Fruit fly (Drosophila melanogaster) whole organism, embryonic: Measurements from ENCODE around the gene CG6432.

ENCODE experiments used
- Abd-B ChIP-seq: fragments of 200-800 bp; sonication (Bioruptor generic); optimal IDR thresholded peaks from 2 replicates; lab custom pipeline; 2018; ENCODE audit warnings: missing biosample characterization, mild to moderate bottlenecking, missing genetic modification characterization, moderate library complexity
- B-H2 ChIP-seq: fragments of 200-800 bp; sonication (Bioruptor generic); optimal IDR thresholded peaks from 2 replicates; lab custom pipeline; 2018; ENCODE audit warnings: missing biosample characterization, mild to moderate bottlenecking, missing genetic modification characterization
- Blimp-1 ChIP-seq: fragments of 200-800 bp; sonication (Bioruptor generic); optimal IDR thresholded peaks from 3 replicates; lab custom pipeline; 2018; ENCODE audit warnings: missing biosample characterization, missing genetic modification characterization, mild to moderate bottlenecking, moderate library complexity, missing genetic modification reagents
- CG10979 ChIP-seq: fragments of 200-800 bp; sonication (Bioruptor generic); optimal IDR thresholded peaks from 2 replicates; lab custom pipeline; 2018; ENCODE audit warnings: missing biosample characterization, mild to moderate bottlenecking, missing genetic modification characterization, moderate library complexity
- CG11456 ChIP-seq: fragments of 200-800 bp; sonication (Bioruptor generic); IDR thresholded peaks from 3 replicates; pipeline ENCODE4 v1.3.6; 2022; ENCODE audit warnings: missing biosample characterization, missing genetic modification characterization
- CG12104 ChIP-seq: fragments of 200-800 bp; sonication (Bioruptor generic); optimal IDR thresholded peaks from 3 replicates; lab custom pipeline; 2016; ENCODE audit warnings: missing biosample characterization, missing genetic modification characterization
- CG14441 ChIP-seq: fragments of 200-800 bp; sonication (Bioruptor generic); IDR thresholded peaks from 2 replicates; pipeline ENCODE4 v1.3.6; 2022; ENCODE audit warnings: missing biosample characterization, missing genetic modification characterization
- CG15601 ChIP-seq: fragments of 200-800 bp; sonication (Bioruptor generic); optimal IDR thresholded peaks from 3 replicates; lab custom pipeline; 2019; ENCODE audit warnings: missing biosample characterization, mild to moderate bottlenecking, missing genetic modification characterization, moderate library complexity
- CG17612 ChIP-seq: fragments of 200-800 bp; sonication (Bioruptor generic); IDR thresholded peaks from 2 replicates; pipeline ENCODE4 v1.3.6; 2022; ENCODE audit warnings: missing biosample characterization, missing genetic modification characterization
- CG18599 ChIP-seq: fragments of 200-800 bp; sonication (Bioruptor generic); optimal IDR thresholded peaks from 3 replicates; lab custom pipeline; 2017; ENCODE audit warnings: missing biosample characterization, missing genetic modification characterization, mild to moderate bottlenecking, moderate library complexity, missing genetic modification reagents
- CG2712 ChIP-seq: fragments of 200-800 bp; optimal IDR thresholded peaks from 3 replicates; lab custom pipeline; 2019; ENCODE audit warnings: missing biosample characterization, mild to moderate bottlenecking, missing genetic modification characterization, moderate library complexity
- CG32772 ChIP-seq: fragments of 200-800 bp; sonication (Bioruptor generic); IDR thresholded peaks from 2 replicates; pipeline ENCODE4 v1.3.6; 2022; ENCODE audit warnings: missing biosample characterization, missing genetic modification characterization
- CG34224 ChIP-seq: fragments of 200-800 bp; sonication (Bioruptor generic); IDR thresholded peaks from 3 replicates; pipeline ENCODE4 v1.3.6; 2022; ENCODE audit warnings: missing biosample characterization, missing genetic modification characterization; ENCODE audit not compliant: partially characterized antibody
- CG3995 ChIP-seq: fragments of 200-800 bp; sonication (Bioruptor generic); optimal IDR thresholded peaks from 3 replicates; lab custom pipeline; 2016; ENCODE audit warnings: missing biosample characterization, missing genetic modification characterization
- CG4328 ChIP-seq: fragments of 200-800 bp; sonication (Bioruptor generic); optimal IDR thresholded peaks from 3 replicates; lab custom pipeline; 2017; ENCODE audit warnings: missing biosample characterization, missing genetic modification reagents, missing genetic modification characterization
- CG4707 ChIP-seq: fragments of 200-800 bp; sonication (Bioruptor generic); optimal IDR thresholded peaks from 2 replicates; lab custom pipeline; 2018; ENCODE audit warnings: missing biosample characterization, mild to moderate bottlenecking, missing genetic modification characterization, moderate library complexity
- CG4730 ChIP-seq: fragments of 200-800 bp; sonication (Bioruptor generic); IDR thresholded peaks from 2 replicates; pipeline ENCODE4 v1.3.6; 2022; ENCODE audit warnings: missing biosample characterization, missing genetic modification characterization
- CG6254 ChIP-seq: fragments of 200-800 bp; sonication (Bioruptor generic); optimal IDR thresholded peaks from 3 replicates; lab custom pipeline; 2017; ENCODE audit warnings: mild to moderate bottlenecking, missing biosample characterization, missing genetic modification reagents, missing genetic modification characterization
- CG6689 ChIP-seq: fragments of 200-800 bp; sonication (Bioruptor generic); IDR thresholded peaks from 2 replicates; pipeline ENCODE4 v1.3.6; 2022; ENCODE audit warnings: missing biosample characterization, missing genetic modification characterization
- CG8290 ChIP-seq, 3 experiments: fragments of 200-800 bp; sonication (Bioruptor generic); optimal IDR thresholded peaks; 2 replicates each; lab custom pipeline; 2016 to 2019; ENCODE audit warnings: missing biosample characterization in 3 of 3, missing genetic modification characterization in 3 of 3, mild to moderate bottlenecking in 2 of 3, moderate library complexity in 1 of 3
- CTCF ChIP-seq: fragments of 200-800 bp; sonication (Bioruptor generic); optimal IDR thresholded peaks from 2 replicates; lab custom pipeline; 2017; ENCODE audit warnings: missing biosample characterization, mild to moderate bottlenecking, missing genetic modification characterization, moderate library complexity
- Dip3 ChIP-seq: fragments of 200-800 bp; sonication (Bioruptor generic); optimal IDR thresholded peaks from 3 replicates; lab custom pipeline; 2016; ENCODE audit warnings: missing biosample characterization, missing genetic modification characterization
- Dp ChIP-seq: fragments of 200-800 bp; sonication (Bioruptor generic); optimal IDR thresholded peaks from 2 replicates; lab custom pipeline; 2018; ENCODE audit warnings: missing biosample characterization, mild to moderate bottlenecking, missing genetic modification characterization, moderate library complexity
- Drgx ChIP-seq: fragments of 200-800 bp; sonication (Bioruptor generic); IDR thresholded peaks from 2 replicates; pipeline ENCODE4 v1.3.6; 2022; ENCODE audit warnings: missing biosample characterization, missing genetic modification characterization
- E2f2 ChIP-seq: fragments of 200-800 bp; sonication (Bioruptor generic); IDR thresholded peaks from 2 replicates; pipeline ENCODE4 v1.3.6; 2022; ENCODE audit warnings: missing biosample characterization, missing genetic modification characterization
- HLH4C ChIP-seq: fragments of 200-800 bp; sonication (Bioruptor generic); IDR thresholded peaks from 3 replicates; pipeline ENCODE4 v1.3.6; 2022; ENCODE audit warnings: missing biosample characterization, missing genetic modification characterization; ENCODE audit not compliant: partially characterized antibody
- HLHmδ ChIP-seq: fragments of 200-800 bp; sonication (Bioruptor generic); optimal IDR thresholded peaks from 2 replicates; lab custom pipeline; 2018; ENCODE audit warnings: missing biosample characterization, mild to moderate bottlenecking, missing genetic modification characterization, moderate library complexity
- Lpt ChIP-seq: fragments of >200 bp; optimal IDR thresholded peaks from 2 replicates; lab custom pipeline; 2018; ENCODE audit warnings: missing biosample characterization, missing genetic modification characterization
- Sin3A ChIP-seq: fragments of >200 bp; optimal IDR thresholded peaks from 2 replicates; lab custom pipeline; 2018
- Xbp1 ChIP-seq: fragments of 200-800 bp; sonication (Bioruptor generic); optimal IDR thresholded peaks from 3 replicates; lab custom pipeline; 2016; ENCODE audit warnings: missing biosample characterization, mild to moderate bottlenecking, missing genetic modification characterization
- Xrp1 ChIP-seq: fragments of 200-800 bp; sonication (Bioruptor generic); IDR thresholded peaks from 2 replicates; pipeline ENCODE4 v1.3.6; 2022; ENCODE audit warnings: missing biosample characterization, missing genetic modification characterization
- YL-1 ChIP-seq: fragments of 200-800 bp; sonication (Bioruptor generic); optimal IDR thresholded peaks from 3 replicates; lab custom pipeline; 2017; ENCODE audit warnings: missing biosample characterization, mild to moderate bottlenecking, missing genetic modification characterization
- btn ChIP-seq: fragments of 200-800 bp; sonication (Bioruptor generic); optimal IDR thresholded peaks from 2 replicates; lab custom pipeline; 2016; ENCODE audit warnings: missing biosample characterization, missing genetic modification characterization
- caup ChIP-seq: fragments of 200-800 bp; sonication (Bioruptor generic); optimal IDR thresholded peaks from 3 replicates; lab custom pipeline; 2017; ENCODE audit warnings: missing biosample characterization, mild to moderate bottlenecking, missing genetic modification characterization, moderate library complexity; ENCODE audit not compliant: severe bottlenecking
- croc ChIP-seq: fragments of 200-800 bp; sonication (Bioruptor generic); conservative IDR thresholded peaks from 3 replicates; pipeline ENCODE4 v1.3.6; 2022; ENCODE audit warnings: missing biosample characterization, missing genetic modification characterization
- danr ChIP-seq: fragments of 200-800 bp; sonication (Bioruptor generic); IDR thresholded peaks from 2 replicates; pipeline ENCODE4 v1.3.6; 2022; ENCODE audit warnings: missing biosample characterization, missing genetic modification characterization
- fru ChIP-seq: fragments of >200 bp; optimal IDR thresholded peaks from 2 replicates; lab custom pipeline; 2017
- gsb ChIP-seq: fragments of 200-800 bp; sonication (Bioruptor generic); IDR thresholded peaks from 2 replicates; pipeline ENCODE4 v1.3.6; 2022; ENCODE audit warnings: missing biosample characterization, missing genetic modification characterization
- h ChIP-seq: fragments of >200 bp; optimal IDR thresholded peaks from 2 replicates; lab custom pipeline; 2017
- her ChIP-seq: fragments of 200-800 bp; sonication (Bioruptor generic); optimal IDR thresholded peaks from 2 replicates; lab custom pipeline; 2016; ENCODE audit warnings: missing biosample characterization, missing genetic modification characterization
- nmo ChIP-seq: fragments of 200-800 bp; sonication (Bioruptor generic); optimal IDR thresholded peaks from 2 replicates; lab custom pipeline; 2018; ENCODE audit warnings: missing biosample characterization, mild to moderate bottlenecking, missing genetic modification characterization, moderate library complexity
- onecut ChIP-seq: fragments of 200-800 bp; sonication (Bioruptor generic); IDR thresholded peaks from 2 replicates; pipeline ENCODE4 v1.3.6; 2022; ENCODE audit warnings: missing biosample characterization, missing genetic modification characterization
- repo ChIP-seq: fragments of 200-800 bp; sonication (Bioruptor generic); optimal IDR thresholded peaks from 2 replicates; lab custom pipeline; 2016; ENCODE audit warnings: missing biosample characterization, missing genetic modification characterization
- run ChIP-seq: fragments of 200-800 bp; sonication (Bioruptor generic); optimal IDR thresholded peaks from 3 replicates; lab custom pipeline; 2018; ENCODE audit warnings: missing biosample characterization, mild to moderate bottlenecking, missing genetic modification characterization
- schlank ChIP-seq: fragments of 200-800 bp; sonication (Bioruptor generic); optimal IDR thresholded peaks from 2 replicates; lab custom pipeline; 2018; ENCODE audit warnings: missing biosample characterization, mild to moderate bottlenecking, missing genetic modification characterization
- sim ChIP-seq: fragments of 200-800 bp; sonication (Bioruptor generic); IDR thresholded peaks from 2 replicates; pipeline ENCODE4 v1.3.6; 2022; ENCODE audit warnings: missing biosample characterization, missing genetic modification characterization
- tin ChIP-seq: fragments of 200-800 bp; sonication (Bioruptor generic); optimal IDR thresholded peaks from 3 replicates; lab custom pipeline; 2016; ENCODE audit warnings: missing biosample characterization, missing genetic modification characterization
- wdn ChIP-seq: fragments of 200-800 bp; sonication (Bioruptor generic); IDR thresholded peaks from 2 replicates; pipeline ENCODE4 v1.3.6; 2022; ENCODE audit warnings: missing biosample characterization, missing genetic modification characterization
- z ChIP-seq: fragments of 200-800 bp; sonication (Bioruptor generic); IDR thresholded peaks from 3 replicates; pipeline ENCODE4 v1.3.6; 2022; ENCODE audit warnings: missing biosample characterization, missing genetic modification characterization
- zen2 ChIP-seq: fragments of 200-800 bp; sonication (Bioruptor generic); IDR thresholded peaks from 3 replicates; pipeline ENCODE4 v1.3.6; 2022; ENCODE audit warnings: missing biosample characterization, missing genetic modification characterization; ENCODE audit not compliant: partially characterized antibody

CG6432 gene

dm6 chr3R:24318217-24319082 is 18.3 kb upstream of the CG6432 start, which contains the start of the genes Nab2 and BRWD3 (continued):
- peak; percentile 51; the same call in 2 of the 3 replicates for TF ChIP-seq CG11456 (GFP tag; lab: Robert Waterston, UW)
- peak; percentile 70 for TF ChIP-seq nmo
- TF ChIP-seq btn (GFP tag; lab: Kevin White, UChicago): no peak
- TF ChIP-seq h (lab: Kevin White, UChicago): no peak
- TF ChIP-seq B-H2 (GFP tag; lab: Kevin White, UChicago): no peak
- TF ChIP-seq Abd-B: peak; percentile 3
- peak; percentile 49 for TF ChIP-seq CG12104 (GFP tag; lab: Kevin White, UChicago)
- no peak for TF ChIP-seq fru (lab: Kevin White, UChicago)
- TF ChIP-seq HLHmδ (GFP tag; lab: Kevin White, UChicago): no peak
- TF ChIP-seq HLH4C (GFP tag; lab: Robert Waterston, UW): peak; percentile 43
- no peak for TF ChIP-seq croc (GFP tag; lab: Robert Waterston, UW)
- TF ChIP-seq CG4730 (GFP tag; lab: Robert Waterston, UW): no peak
- TF ChIP-seq sim: no peak
- peak; percentile 40; the same call in 1 of the 2 replicates for TF ChIP-seq CG14441 (GFP tag; lab: Robert Waterston, UW)
- peak; percentile 60 for TF ChIP-seq CG32772 (GFP tag; lab: Robert Waterston, UW)
- TF ChIP-seq Drgx (GFP tag; lab: Robert Waterston, UW): no peak
- peak; percentile 32 for TF ChIP-seq CG4328 (GFP tag; lab: Kevin White, UChicago)
- TF ChIP-seq CG18599 (GFP tag; lab: Kevin White, UChicago): no peak
- peak; percentile 37 for TF ChIP-seq YL-1
- no peak for TF ChIP-seq CG3995 (GFP tag; lab: Kevin White, UChicago)
- no peak for TF ChIP-seq danr (GFP tag; lab: Robert Waterston, UW)
- peak; percentile 58 for TF ChIP-seq Xbp1
- TF ChIP-seq CG10979: peak; percentile 13
- no peak for TF ChIP-seq CTCF (GFP tag; lab: Kevin White, UChicago)
- no peak for TF ChIP-seq CG2712 (tag; lab: Kevin White, UChicago)
- TF ChIP-seq CG4707 (GFP tag; lab: Kevin White, UChicago): no peak
- no peak for TF ChIP-seq her
- no peak for TF ChIP-seq CG15601 (tag; lab: Kevin White, UChicago)
- TF ChIP-seq CG8290 (GFP tag; optimal IDR thresholded peaks at IDR 0.05; lab: Kevin White, UChicago): no peak
- no peak for TF ChIP-seq CG8290 (tag; optimal IDR thresholded peaks at IDR 0.05; lab: Kevin White, UChicago)
- peak; percentile 47 for TF ChIP-seq Dp (GFP tag; lab: Kevin White, UChicago)
- no peak for TF ChIP-seq z (GFP tag; lab: Robert Waterston, UW)
- TF ChIP-seq onecut (GFP tag; lab: Robert Waterston, UW): peak; percentile 79
- TF ChIP-seq Sin3A (lab: Kevin White, UChicago): peak; percentile 18
- no peak for TF ChIP-seq schlank (tag; lab: Kevin White, UChicago)
- TF ChIP-seq CG6689 (GFP tag; lab: Robert Waterston, UW): 0 out of 2 replicates have a peak, but pooled peaks have one; percentile 4
- no peak for TF ChIP-seq wdn (GFP tag; lab: Robert Waterston, UW)
- peak; percentile 26; the same call in 2 of the 3 replicates for TF ChIP-seq CG34224 (GFP tag; lab: Robert Waterston, UW)
- no peak for TF ChIP-seq Dip3 (GFP tag; lab: Kevin White, UChicago)
- no peak for TF ChIP-seq repo (GFP tag; lab: Kevin White, UChicago)
- no peak for TF ChIP-seq Blimp-1 (GFP tag; lab: Kevin White, UChicago)
- TF ChIP-seq E2f2 (GFP tag; lab: Robert Waterston, UW): peak; percentile 57
- TF ChIP-seq run (tag; lab: Kevin White, UChicago): no peak
- TF ChIP-seq CG6254 (GFP tag; lab: Kevin White, UChicago): no peak
- TF ChIP-seq tin (GFP tag; lab: Kevin White, UChicago): peak; percentile 38
- TF ChIP-seq CG17612 (GFP tag; lab: Robert Waterston, UW): no peak
- TF ChIP-seq gsb (GFP tag; lab: Robert Waterston, UW): no peak
- TF ChIP-seq Xrp1 (GFP tag; lab: Robert Waterston, UW): peak; percentile 47; the same call in 1 of the 2 replicates
- peak; percentile 49; the same call in 1 of the 3 replicates for TF ChIP-seq zen2 (GFP tag; lab: Robert Waterston, UW)
- TF ChIP-seq caup: no peak
- no peak for TF ChIP-seq Lpt (GFP tag; lab: Kevin White, UChicago)
